Fruit fly (Drosophila melanogaster) whole organism, prepupa: ENCODE measurements around the gene TfIIFbeta.
A peak's percentile ranks its signal among the peaks of the same experiment; 100 is the strongest.

Source experiments
- CG11902 ChIP-seq: fragments of 200-800 bp; sonication (Bioruptor generic); optimal IDR thresholded peaks from 3 replicates; lab custom pipeline; 2016; ENCODE audit warnings: missing biosample characterization, missing genetic modification characterization
- CG32006 ChIP-seq: fragments of 200-800 bp; sonication (Bioruptor generic); optimal IDR thresholded peaks from 3 replicates; lab custom pipeline; 2017; ENCODE audit warnings: missing biosample characterization, mild to moderate bottlenecking, missing genetic modification characterization
- CG34406 ChIP-seq: fragments of 200-800 bp; sonication (Bioruptor generic); optimal IDR thresholded peaks from 3 replicates; lab custom pipeline; 2016; ENCODE audit warnings: missing biosample characterization, missing genetic modification characterization
- CG4318 ChIP-seq: fragments of 200-800 bp; sonication (Bioruptor generic); optimal IDR thresholded peaks from 3 replicates; lab custom pipeline; 2017; ENCODE audit warnings: missing biosample characterization, mild to moderate bottlenecking, missing genetic modification characterization
- CG6163 ChIP-seq: fragments of 200-800 bp; sonication (Bioruptor generic); IDR thresholded peaks from 3 replicates; pipeline ENCODE4 v1.3.6; 2022; ENCODE audit warnings: missing biosample characterization, missing genetic modification characterization
- CG6276 ChIP-seq: fragments of 200-800 bp; sonication (Bioruptor generic); optimal IDR thresholded peaks from 2 replicates; lab custom pipeline; 2017; ENCODE audit warnings: missing biosample characterization, mild to moderate bottlenecking, missing genetic modification characterization
- CG6792 ChIP-seq: fragments of 200-800 bp; sonication (Bioruptor generic); optimal IDR thresholded peaks from 3 replicates; lab custom pipeline; 2016; ENCODE audit warnings: missing biosample characterization, missing genetic modification characterization
- CG6808 ChIP-seq: fragments of 200-800 bp; sonication (Bioruptor generic); optimal IDR thresholded peaks from 3 replicates; lab custom pipeline; 2017; ENCODE audit warnings: missing biosample characterization, missing genetic modification characterization, mild to moderate bottlenecking, moderate library complexity, missing genetic modification reagents
- CG6854 ChIP-seq: fragments of 200-800 bp; sonication (Bioruptor generic); optimal IDR thresholded peaks from 2 replicates; lab custom pipeline; 2017; ENCODE audit warnings: missing biosample characterization, mild to moderate bottlenecking, missing genetic modification characterization
- CG7368 ChIP-seq: fragments of 200-800 bp; sonication (Bioruptor generic); optimal IDR thresholded peaks from 3 replicates; lab custom pipeline; 2016; ENCODE audit warnings: missing biosample characterization, missing genetic modification characterization
- CG8319 ChIP-seq: fragments of 200-800 bp; sonication (Bioruptor generic); optimal IDR thresholded peaks from 3 replicates; lab custom pipeline; 2016; ENCODE audit warnings: missing biosample characterization, missing genetic modification characterization
- CG8632 ChIP-seq: fragments of 200-800 bp; sonication (Bioruptor generic); optimal IDR thresholded peaks from 3 replicates; lab custom pipeline; 2016; ENCODE audit warnings: missing biosample characterization, missing genetic modification characterization
- CG9139 ChIP-seq: fragments of 200-800 bp; sonication (Bioruptor generic); optimal IDR thresholded peaks from 3 replicates; lab custom pipeline; 2017; ENCODE audit warnings: missing biosample characterization, mild to moderate bottlenecking, missing genetic modification characterization
- Eip75B ChIP-seq: fragments of 200-800 bp; sonication (Bioruptor generic); optimal IDR thresholded peaks from 3 replicates; lab custom pipeline; 2016; ENCODE audit warnings: missing biosample characterization, missing genetic modification characterization
- Eip78C ChIP-seq: fragments of 200-800 bp; sonication (Bioruptor generic); peaks from one replicate; lab custom pipeline; 2016; ENCODE audit warnings: missing biosample characterization, missing genetic modification characterization
- Eip93F ChIP-seq: fragments of 200-800 bp; sonication (Bioruptor generic); optimal IDR thresholded peaks from 2 replicates; lab custom pipeline; 2016; ENCODE audit warnings: missing biosample characterization, mild to moderate bottlenecking, missing genetic modification characterization
- Ets21C ChIP-seq: fragments of 200-800 bp; sonication (Bioruptor generic); optimal IDR thresholded peaks from 3 replicates; lab custom pipeline; 2016; ENCODE audit warnings: missing biosample characterization, missing genetic modification characterization
- Ets96B ChIP-seq: fragments of 200-800 bp; optimal IDR thresholded peaks from 2 replicates; lab custom pipeline; 2019; ENCODE audit warnings: missing biosample characterization, mild to moderate bottlenecking, missing genetic modification characterization, moderate library complexity
- Gug ChIP-seq: fragments of 200-800 bp; sonication (Bioruptor generic); IDR thresholded peaks from 2 replicates; pipeline ENCODE4 v1.3.6; 2022; ENCODE audit warnings: missing biosample characterization, missing genetic modification characterization
- Hr38 ChIP-seq: sonication (Bioruptor generic); optimal IDR thresholded peaks from 2 replicates; lab custom pipeline; 2016; ENCODE audit warnings: missing biosample characterization, missing genetic modification characterization
- Hr39 ChIP-seq: fragments of 200-800 bp; sonication (Bioruptor generic); optimal IDR thresholded peaks from 2 replicates; lab custom pipeline; 2016; ENCODE audit warnings: missing biosample characterization, missing genetic modification characterization
- Hr4 ChIP-seq: fragments of 200-800 bp; sonication (Bioruptor generic); optimal IDR thresholded peaks from 3 replicates; lab custom pipeline; 2016; ENCODE audit warnings: missing biosample characterization, missing genetic modification characterization
- Met ChIP-seq: fragments of 200-800 bp; sonication (Bioruptor generic); optimal IDR thresholded peaks from 3 replicates; lab custom pipeline; 2016; ENCODE audit warnings: missing biosample characterization, missing genetic modification characterization
- OdsH ChIP-seq: fragments of 200-800 bp; sonication (Bioruptor generic); optimal IDR thresholded peaks from 3 replicates; lab custom pipeline; 2016; ENCODE audit warnings: missing biosample characterization, missing genetic modification characterization
- Smox ChIP-seq: fragments of 200-800 bp; sonication (Bioruptor generic); optimal IDR thresholded peaks from 3 replicates; lab custom pipeline; 2016; ENCODE audit warnings: missing biosample characterization, missing genetic modification characterization
- Sox102F ChIP-seq: fragments of 200-800 bp; sonication (Bioruptor generic); optimal IDR thresholded peaks from 2 replicates; lab custom pipeline; 2016; ENCODE audit warnings: missing biosample characterization, mild to moderate bottlenecking, missing genetic modification characterization
- Sox14 ChIP-seq: fragments of 200-800 bp; sonication (Bioruptor generic); optimal IDR thresholded peaks from 3 replicates; lab custom pipeline; 2016; ENCODE audit warnings: missing biosample characterization, missing genetic modification characterization
- Sox15 ChIP-seq: fragments of 200-800 bp; sonication (Bioruptor generic); optimal IDR thresholded peaks from 3 replicates; lab custom pipeline; 2016; ENCODE audit warnings: missing biosample characterization, missing genetic modification characterization
- achi ChIP-seq: fragments of 200-800 bp; sonication (Bioruptor generic); optimal IDR thresholded peaks from 3 replicates; lab custom pipeline; 2016; ENCODE audit warnings: missing biosample characterization, missing genetic modification characterization
- acj6 ChIP-seq: fragments of 200-800 bp; sonication (Bioruptor generic); optimal IDR thresholded peaks from 3 replicates; lab custom pipeline; 2016; ENCODE audit warnings: missing biosample characterization, missing genetic modification characterization
- cyc ChIP-seq: fragments of 200-800 bp; sonication (Bioruptor generic); optimal IDR thresholded peaks from 3 replicates; lab custom pipeline; 2016; ENCODE audit warnings: missing biosample characterization, missing genetic modification characterization
- dac ChIP-seq: fragments of 200-800 bp; sonication (Bioruptor generic); optimal IDR thresholded peaks from 2 replicates; lab custom pipeline; 2017; ENCODE audit warnings: missing biosample characterization, mild to moderate bottlenecking, missing genetic modification characterization
- dsx ChIP-seq: fragments of 200-800 bp; optimal IDR thresholded peaks from 3 replicates; lab custom pipeline; 2019; ENCODE audit warnings: missing biosample characterization, mild to moderate bottlenecking, missing genetic modification characterization, moderate library complexity; ENCODE audit not compliant: poor library complexity, severe bottlenecking
- eg ChIP-seq: fragments of 200-800 bp; sonication (Bioruptor generic); IDR thresholded peaks from 3 replicates; pipeline ENCODE4 v1.3.6; 2022; ENCODE audit warnings: missing biosample characterization, missing genetic modification characterization
- esn ChIP-seq: fragments of 200-800 bp; sonication (Bioruptor generic); optimal IDR thresholded peaks from 2 replicates; lab custom pipeline; 2016; ENCODE audit warnings: missing biosample characterization, mild to moderate bottlenecking, missing genetic modification characterization, moderate library complexity
- fd59A ChIP-seq: fragments of 200-800 bp; sonication (Bioruptor generic); optimal IDR thresholded peaks from 2 replicates; lab custom pipeline; 2017; ENCODE audit warnings: missing biosample characterization, mild to moderate bottlenecking, missing genetic modification characterization, missing genetic modification reagents
- fd85E ChIP-seq: fragments of 200-800 bp; sonication (Bioruptor generic); optimal IDR thresholded peaks from 3 replicates; lab custom pipeline; 2016; ENCODE audit warnings: missing biosample characterization, missing genetic modification characterization
- lz ChIP-seq: fragments of 200-800 bp; sonication (Bioruptor generic); optimal IDR thresholded peaks from 3 replicates; lab custom pipeline; 2016; ENCODE audit warnings: missing biosample characterization, missing genetic modification characterization
- net ChIP-seq: fragments of 200-800 bp; sonication (Bioruptor generic); optimal IDR thresholded peaks from 3 replicates; lab custom pipeline; 2016; ENCODE audit warnings: missing biosample characterization, missing genetic modification characterization
- pdm3 ChIP-seq: fragments of 200-800 bp; sonication (Bioruptor generic); optimal IDR thresholded peaks from 3 replicates; lab custom pipeline; 2016; ENCODE audit warnings: missing biosample characterization, missing genetic modification characterization
- salr ChIP-seq, 2 experiments: fragments of 200-800 bp; sonication (Bioruptor generic); optimal IDR thresholded peaks; 3 replicates each; lab custom pipeline; 2016 to 2018; ENCODE audit warnings: missing biosample characterization in 2 of 2, missing genetic modification characterization in 2 of 2, mild to moderate bottlenecking in 1 of 2
- spab ChIP-seq: fragments of 200-800 bp; sonication (Bioruptor generic); optimal IDR thresholded peaks from 2 replicates; lab custom pipeline; 2017; ENCODE audit warnings: missing biosample characterization, mild to moderate bottlenecking, missing genetic modification characterization, missing genetic modification reagents
- ss ChIP-seq, 2 experiments: fragments of 200-800 bp; sonication (Bioruptor generic); optimal IDR thresholded peaks; 2 replicates in 1 of 2; 3 replicates in 1 of 2; lab custom pipeline; 2017 to 2018; ENCODE audit warnings: mild to moderate bottlenecking in 2 of 2, missing biosample characterization in 2 of 2, missing genetic modification characterization in 2 of 2, moderate library complexity in 1 of 2
- svp ChIP-seq: fragments of 200-800 bp; sonication (Bioruptor generic); peaks from one replicate; lab custom pipeline; 2016; ENCODE audit warnings: missing biosample characterization, missing genetic modification characterization
- vri ChIP-seq: fragments of 200-800 bp; sonication (Bioruptor generic); optimal IDR thresholded peaks from 3 replicates; lab custom pipeline; 2016; ENCODE audit warnings: missing biosample characterization, mild to moderate bottlenecking, missing genetic modification characterization

TfIIFbeta gene

DNA sequence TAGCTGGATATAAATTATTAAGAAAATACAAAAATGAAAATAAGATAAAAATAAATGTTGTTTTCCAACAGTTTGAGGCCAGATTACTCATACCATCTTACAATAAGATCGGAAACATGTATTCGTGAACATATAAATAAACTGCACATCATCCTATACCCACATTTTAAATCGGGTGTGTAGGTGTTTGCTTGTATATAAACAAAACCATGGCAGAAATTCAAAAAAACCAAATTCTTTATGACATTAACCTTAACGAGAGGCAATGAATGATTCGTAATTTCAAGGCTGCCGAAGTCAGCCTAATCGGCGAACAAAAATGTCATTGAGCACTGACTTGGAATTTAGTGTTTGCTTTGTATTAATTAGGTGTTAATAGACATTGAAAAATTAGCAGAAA lies 10.5 kb upstream of the TfIIFbeta start:
- no peak for TF ChIP-seq CG6854 (GFP tag; lab: Kevin White, UChicago)
- no peak for TF ChIP-seq Hr38 (GFP tag; lab: Kevin White, UChicago)
- TF ChIP-seq ss (GFP tag; optimal IDR thresholded peaks at IDR 0.05; lab: Kevin White, UChicago), result no peak
- TF ChIP-seq Gug (GFP tag; lab: Robert Waterston, UW), result no peak
- TF ChIP-seq OdsH, result no peak
- no peak for TF ChIP-seq Hr39
- no peak for TF ChIP-seq esn (GFP tag; lab: Kevin White, UChicago)
- no peak for TF ChIP-seq spab (GFP tag; lab: Kevin White, UChicago)
- TF ChIP-seq Ets96B (tag; lab: Kevin White, UChicago), result no peak
- TF ChIP-seq CG7368 (GFP tag; lab: Kevin White, UChicago), result no peak
- no peak for TF ChIP-seq CG6792 (GFP tag; lab: Kevin White, UChicago)
- TF ChIP-seq eg, result no peak
- no peak for TF ChIP-seq lz
- TF ChIP-seq cyc, result no peak
- no peak for TF ChIP-seq Sox102F (GFP tag; lab: Kevin White, UChicago)
- no peak for TF ChIP-seq dac (GFP tag; lab: Kevin White, UChicago)
- no peak for TF ChIP-seq net (GFP tag; lab: Kevin White, UChicago)
- no peak for TF ChIP-seq CG6276
- no peak for TF ChIP-seq Eip78C (GFP tag; lab: Kevin White, UChicago)
- TF ChIP-seq, all 60 proteins: peak for 0

DNA sequence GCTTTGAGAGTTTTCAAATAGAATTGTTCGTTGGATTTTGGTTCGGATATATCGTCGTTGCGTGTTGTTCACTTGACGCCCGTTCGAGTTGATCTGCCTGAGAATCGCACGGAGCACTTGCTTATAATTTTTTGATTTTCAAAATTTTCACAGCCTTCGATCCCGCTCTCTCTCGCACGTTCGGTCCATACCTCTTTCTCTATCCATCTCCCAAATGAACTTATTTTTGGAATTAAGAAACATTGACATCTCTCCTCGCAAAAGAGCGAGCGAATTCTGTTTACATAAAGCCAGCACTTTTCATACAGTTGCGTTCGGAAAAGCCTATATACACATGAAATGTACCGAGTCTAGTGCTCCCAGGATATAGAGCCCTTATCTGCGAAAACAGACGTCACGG lies 9.7 kb upstream of the TfIIFbeta start, which contains the start of the genes CG45076, CG45078 and fau:
CG45076 (minus strand) TSS at position 101 of the 400 bp plus-strand sequence.
CG45078 (minus strand) TSS at position 101 of the 400 bp plus-strand sequence.
fau (minus strand) TSS at position 101 of the 400 bp plus-strand sequence.
- no peak for TF ChIP-seq dsx (GFP tag; lab: Kevin White, UChicago)
- TF ChIP-seq Eip78C (GFP tag; lab: Kevin White, UChicago), result peak; percentile 49

DNA sequence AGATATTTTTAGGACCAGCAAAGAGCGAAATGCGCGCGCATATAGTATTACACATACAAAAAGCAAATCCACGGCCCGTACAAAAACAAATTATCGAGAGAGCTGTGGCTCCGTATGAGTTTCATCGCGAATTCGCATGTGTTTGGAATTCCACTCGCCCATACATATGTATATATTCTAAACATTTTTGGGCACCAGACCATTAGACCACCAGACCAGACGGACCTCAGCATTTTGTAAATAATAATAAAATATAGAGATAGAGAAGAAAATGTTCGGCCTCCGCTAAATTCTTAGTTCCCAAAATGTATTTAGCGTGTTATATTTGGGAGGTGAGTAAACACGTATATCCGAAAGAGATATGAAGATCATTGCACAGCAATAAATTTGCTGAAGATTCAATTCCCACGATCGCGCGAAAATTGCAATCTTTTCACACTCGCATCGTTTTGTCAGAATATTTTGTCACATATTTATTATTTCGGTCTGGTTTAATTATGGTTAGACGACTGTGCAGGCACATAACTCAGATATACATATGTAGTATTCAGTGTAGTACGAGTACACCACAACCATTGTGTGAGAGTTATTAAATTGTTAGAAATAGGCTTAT lies 8.5 kb upstream of the TfIIFbeta start:
- TF ChIP-seq Hr38 (GFP tag; lab: Kevin White, UChicago) (no peak), Ets21C (no peak), CG11902 (GFP tag; lab: Kevin White, UChicago) (no peak), achi (GFP tag; lab: Kevin White, UChicago) (no peak)
- TF ChIP-seq, all 60 proteins: peak for 0

DNA sequence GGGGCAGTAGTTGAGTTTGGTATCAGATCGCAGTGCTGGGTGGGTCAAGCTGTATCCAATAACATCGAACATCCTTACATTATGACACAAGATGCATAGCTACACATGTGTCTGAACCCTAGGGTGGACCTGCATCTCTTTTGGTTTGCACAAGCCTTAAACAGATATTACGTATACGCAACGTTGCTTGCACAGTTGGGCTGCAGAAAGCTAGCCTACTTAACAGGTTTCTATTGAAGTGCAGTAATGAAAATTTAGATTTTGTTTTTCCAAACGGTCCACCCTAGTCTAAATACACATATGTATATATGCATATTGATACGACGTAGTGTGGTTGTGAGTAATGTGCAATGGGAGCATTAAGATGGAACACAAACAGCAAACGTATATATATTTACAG lies 7.6 kb upstream of the TfIIFbeta start:
- no peak for TF ChIP-seq CG4318 (GFP tag; lab: Kevin White, UChicago)
- TF ChIP-seq CG11902 (GFP tag; lab: Kevin White, UChicago), result no peak
- TF ChIP-seq svp (GFP tag; lab: Kevin White, UChicago), result no peak
- TF ChIP-seq Met (GFP tag; lab: Kevin White, UChicago), result no peak
- no peak for TF ChIP-seq Smox
- TF ChIP-seq CG8632, result no peak
- TF ChIP-seq dac (GFP tag; lab: Kevin White, UChicago), result no peak
- no peak for TF ChIP-seq CG32006
- TF ChIP-seq CG9139 (GFP tag; lab: Kevin White, UChicago), result no peak
- no peak for TF ChIP-seq CG6163 (GFP tag; lab: Robert Waterston, UW)
- TF ChIP-seq Hr39, result peak; percentile 21
- TF ChIP-seq Eip78C (GFP tag; lab: Kevin White, UChicago), result no peak
- TF ChIP-seq CG34406 (GFP tag; lab: Kevin White, UChicago), result no peak
- peak; percentile 12 for TF ChIP-seq lz
- no peak for TF ChIP-seq fd59A (GFP tag; lab: Kevin White, UChicago)
- no peak for TF ChIP-seq vri (GFP tag; lab: Kevin White, UChicago)
- no peak for TF ChIP-seq CG6808 (GFP tag; lab: Kevin White, UChicago)
- TF ChIP-seq Sox14 (GFP tag; lab: Kevin White, UChicago), result peak; percentile 34
- peak; percentile 52 for TF ChIP-seq Eip75B (GFP tag; lab: Kevin White, UChicago)
- TF ChIP-seq Hr4 (GFP tag; lab: Kevin White, UChicago), result peak; percentile 36
- no peak for TF ChIP-seq Sox15 (GFP tag; lab: Kevin White, UChicago)
- TF ChIP-seq OdsH, result no peak
- peak; percentile 26 for TF ChIP-seq acj6 (GFP tag; lab: Kevin White, UChicago)
- no peak for TF ChIP-seq fd85E (GFP tag; lab: Kevin White, UChicago)
- no peak for TF ChIP-seq CG8319
- TF ChIP-seq pdm3, result peak; percentile 40
- no peak for TF ChIP-seq salr (GFP tag; optimal IDR thresholded peaks at IDR 0.05; lab: Kevin White, UChicago)
- TF ChIP-seq Sox102F (GFP tag; lab: Kevin White, UChicago), result no peak
- no peak for TF ChIP-seq Eip93F
- no peak for TF ChIP-seq CG6276
